Fruit fly (Drosophila melanogaster) whole organism, prepupa: Measurements from ENCODE around the gene bai.

Experiments used
- CG1621 ChIP-seq: fragments of 200-800 bp; sonication (Bioruptor generic); optimal IDR thresholded peaks from 3 replicates; lab custom pipeline; 2018; ENCODE audit warnings: missing biosample characterization, mild to moderate bottlenecking, missing genetic modification characterization
- CG3032 ChIP-seq: fragments of 200-800 bp; optimal IDR thresholded peaks from 2 replicates; lab custom pipeline; 2019; ENCODE audit warnings: missing biosample characterization, mild to moderate bottlenecking, missing genetic modification characterization, moderate library complexity
- CG6792 ChIP-seq: fragments of 200-800 bp; sonication (Bioruptor generic); optimal IDR thresholded peaks from 3 replicates; lab custom pipeline; 2016; ENCODE audit warnings: missing biosample characterization, missing genetic modification characterization
- Eip78C ChIP-seq: fragments of 200-800 bp; sonication (Bioruptor generic); peaks from one replicate; lab custom pipeline; 2016; ENCODE audit warnings: missing biosample characterization, missing genetic modification characterization
- Hr39 ChIP-seq: fragments of 200-800 bp; sonication (Bioruptor generic); optimal IDR thresholded peaks from 2 replicates; lab custom pipeline; 2016; ENCODE audit warnings: missing biosample characterization, missing genetic modification characterization
- Lpt ChIP-seq: fragments of 200-800 bp; sonication (Bioruptor generic); optimal IDR thresholded peaks from 3 replicates; lab custom pipeline; 2016; ENCODE audit warnings: missing biosample characterization, missing genetic modification characterization
- acj6 ChIP-seq: fragments of 200-800 bp; sonication (Bioruptor generic); optimal IDR thresholded peaks from 3 replicates; lab custom pipeline; 2016; ENCODE audit warnings: missing biosample characterization, missing genetic modification characterization
- fd85E ChIP-seq: fragments of 200-800 bp; sonication (Bioruptor generic); optimal IDR thresholded peaks from 3 replicates; lab custom pipeline; 2016; ENCODE audit warnings: missing biosample characterization, missing genetic modification characterization
- fkh ChIP-seq: fragments of 200-800 bp; sonication (Bioruptor generic); optimal IDR thresholded peaks from 3 replicates; lab custom pipeline; 2017; ENCODE audit warnings: missing biosample characterization, mild to moderate bottlenecking, missing genetic modification characterization, moderate library complexity
- topi ChIP-seq: fragments of 200-800 bp; sonication (Bioruptor generic); optimal IDR thresholded peaks from 3 replicates; lab custom pipeline; 2016; ENCODE audit warnings: missing biosample characterization, missing genetic modification characterization
- vri ChIP-seq: fragments of 200-800 bp; sonication (Bioruptor generic); optimal IDR thresholded peaks from 3 replicates; lab custom pipeline; 2016; ENCODE audit warnings: missing biosample characterization, mild to moderate bottlenecking, missing genetic modification characterization

DNA sequence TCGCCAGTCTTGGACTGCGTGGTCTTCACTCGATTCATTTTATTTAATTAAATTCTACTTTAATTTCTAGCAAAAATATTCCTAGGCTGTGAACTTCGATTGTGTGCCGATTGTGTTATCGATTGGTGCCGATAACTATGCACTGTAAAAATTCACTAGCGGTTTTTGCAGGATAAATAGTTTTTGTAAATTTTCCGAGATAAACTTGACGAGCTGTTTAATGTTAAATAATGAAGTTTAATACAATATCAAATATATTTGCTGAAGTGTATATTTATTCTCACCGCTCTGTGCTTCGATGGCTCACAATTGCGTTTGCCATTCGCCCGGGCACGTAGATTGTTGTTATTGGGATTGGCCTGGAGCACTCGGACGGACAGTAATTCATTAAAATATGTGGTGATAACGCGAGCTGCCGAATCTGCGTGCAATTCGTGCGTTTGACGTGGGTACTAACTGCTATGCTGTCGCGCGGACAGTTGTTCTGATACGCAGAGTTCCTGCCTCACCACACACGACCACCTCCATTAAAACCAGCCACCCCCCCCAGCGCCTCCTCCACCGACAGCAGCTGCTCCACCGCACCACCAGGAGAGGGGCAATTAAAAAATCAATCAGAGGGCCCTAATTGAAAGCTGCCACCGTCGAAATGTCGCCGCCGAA lies 14.1 kb upstream of the bai start, which contains the start of the genes EMC6 and Hr96:
- TF ChIP-seq vri (GFP tag; lab: Kevin White, UChicago) (no peak), fd85E (GFP tag; lab: Kevin White, UChicago) (peak; percentile 62), fkh (no peak), acj6 (GFP tag; lab: Kevin White, UChicago) (peak; percentile 94), Eip78C (GFP tag; lab: Kevin White, UChicago) (peak; percentile 97), CG3032 (tag; lab: Kevin White, UChicago) (peak; percentile 90), Hr39 (GFP tag; lab: Kevin White, UChicago) (peak; percentile 92), CG1621 (peak; percentile 97), Lpt (GFP tag; lab: Kevin White, UChicago) (peak; percentile 81), CG6792 (GFP tag; lab: Kevin White, UChicago) (peak; percentile 88), topi (GFP tag; lab: Kevin White, UChicago) (peak; percentile 91)
